Fruit fly (Drosophila melanogaster) whole organism, wandering third instar larva: ENCODE data around the gene Prosbeta3.

Experiments
- Abd-B ChIP-seq: fragments of >200 bp; optimal IDR thresholded peaks from 2 replicates; lab custom pipeline; 2017; ENCODE audit warnings: missing biosample characterization, missing genetic modification characterization
- CG32264 ChIP-seq: fragments of 200-800 bp; sonication (Bioruptor generic); optimal IDR thresholded peaks from 2 replicates; lab custom pipeline; 2016; ENCODE audit warnings: missing biosample characterization, missing genetic modification characterization
- CG9705 ChIP-seq: fragments of 200-800 bp; sonication (Bioruptor generic); optimal IDR thresholded peaks from 2 replicates; lab custom pipeline; 2018; ENCODE audit warnings: missing biosample characterization, mild to moderate bottlenecking, missing genetic modification characterization
- CrebA ChIP-seq: fragments of 200-800 bp; sonication (Bioruptor generic); optimal IDR thresholded peaks from 2 replicates; lab custom pipeline; 2016; ENCODE audit warnings: missing biosample characterization, mild to moderate bottlenecking, missing genetic modification characterization, borderline replicate concordance
- Dfd ChIP-seq: fragments of >200 bp; optimal IDR thresholded peaks from 2 replicates; lab custom pipeline; 2017; ENCODE audit warnings: missing biosample characterization, missing genetic modification characterization
- Dif ChIP-seq: fragments of 200-275, 200-300 bp; sonication (Bioruptor generic); optimal IDR thresholded peaks from 2 replicates; lab custom pipeline; 2018; ENCODE audit warnings: missing biosample characterization, missing genetic modification characterization; ENCODE audit not compliant: partially characterized antibody
- GATAd ChIP-seq: sonication (Bioruptor generic); optimal IDR thresholded peaks from 2 replicates; lab custom pipeline; 2016; ENCODE audit warnings: missing biosample characterization, missing genetic modification characterization
- HLH106 ChIP-seq: fragments of 200-800 bp; optimal IDR thresholded peaks from 3 replicates; lab custom pipeline; 2019; ENCODE audit warnings: missing biosample characterization, mild to moderate bottlenecking, missing genetic modification characterization, moderate library complexity
- Hnf4 ChIP-seq: fragments of 200-800 bp; sonication (Bioruptor generic); optimal IDR thresholded peaks from 2 replicates; lab custom pipeline; 2016; ENCODE audit warnings: missing biosample characterization, mild to moderate bottlenecking, missing genetic modification characterization
- Hr78 ChIP-seq: fragments of >200 bp; optimal IDR thresholded peaks from 2 replicates; lab custom pipeline; 2017; ENCODE audit warnings: missing biosample characterization, missing genetic modification characterization
- Hr83 ChIP-seq: fragments of 200-300 bp; sonication (Bioruptor generic); optimal IDR thresholded peaks from 2 replicates; lab custom pipeline; 2016; ENCODE audit warnings: missing biosample characterization, mild to moderate bottlenecking, missing genetic modification characterization, moderate library complexity; ENCODE audit not compliant: poor library complexity, severe bottlenecking
- Jra ChIP-seq: sonication (Bioruptor generic); optimal IDR thresholded peaks from 2 replicates; lab custom pipeline; 2016; ENCODE audit warnings: missing biosample characterization, missing genetic modification characterization
- Mio ChIP-seq: sonication (Bioruptor generic); optimal IDR thresholded peaks from 2 replicates; lab custom pipeline; 2016; ENCODE audit warnings: missing biosample characterization, missing genetic modification characterization
- Myc ChIP-seq: fragments of >200 bp; optimal IDR thresholded peaks from 2 replicates; lab custom pipeline; 2017
- N ChIP-seq: fragments of >200 bp; optimal IDR thresholded peaks from 2 replicates; lab custom pipeline; 2018; ENCODE audit warnings: missing biosample characterization, missing external identifiers, missing genetic modification characterization
- OdsH ChIP-seq: fragments of 200-800 bp; sonication (Bioruptor generic); optimal IDR thresholded peaks from 2 replicates; lab custom pipeline; 2016; ENCODE audit warnings: missing biosample characterization, mild to moderate bottlenecking, missing genetic modification characterization
- Rel ChIP-seq, 2 experiments: fragments of 200-800 bp; sonication (Bioruptor generic) in 1 of 2; optimal IDR thresholded peaks; 2 replicates in 1 of 2; 3 replicates in 1 of 2; lab custom pipeline; 2016 to 2019; ENCODE audit warnings: mild to moderate bottlenecking in 2 of 2, missing biosample characterization in 2 of 2, missing genetic modification characterization in 2 of 2, moderate library complexity in 1 of 2
- Sp1 ChIP-seq: fragments of 200-800 bp; sonication (Bioruptor generic); optimal IDR thresholded peaks from 3 replicates; lab custom pipeline; 2019; ENCODE audit warnings: missing biosample characterization, mild to moderate bottlenecking, missing genetic modification characterization, moderate library complexity
- Vsx2 ChIP-seq: fragments of 200-300, 225-300 bp; sonication (Bioruptor generic); optimal IDR thresholded peaks from 2 replicates; lab custom pipeline; 2018; ENCODE audit warnings: missing biosample characterization, missing genetic modification characterization; ENCODE audit not compliant: partially characterized antibody
- br ChIP-seq: fragments of 200-800 bp; sonication (Bioruptor generic); optimal IDR thresholded peaks from 2 replicates; lab custom pipeline; 2016; ENCODE audit warnings: missing biosample characterization, missing genetic modification characterization
- brk ChIP-seq: fragments of 200-800 bp; sonication (Bioruptor generic); optimal IDR thresholded peaks from 2 replicates; lab custom pipeline; 2016; ENCODE audit warnings: missing biosample characterization, mild to moderate bottlenecking, missing genetic modification characterization
- dl ChIP-seq, 2 experiments: fragments of 175-275, 200-275 bp in 1 of 2; fragments of 200-275 bp in 1 of 2; sonication (Bioruptor generic); optimal IDR thresholded peaks; lab custom pipeline; 2018; ENCODE audit warnings: mild to moderate bottlenecking in 2 of 2, missing biosample characterization in 2 of 2, missing genetic modification characterization in 2 of 2, moderate library complexity in 2 of 2; ENCODE audit not compliant: partially characterized antibody in 2 of 2, insufficient read depth in 1 of 2
- dmrt93B ChIP-seq: fragments of 200-800 bp; sonication (Bioruptor generic); optimal IDR thresholded peaks from 2 replicates; lab custom pipeline; 2018; ENCODE audit warnings: missing biosample characterization, mild to moderate bottlenecking, missing genetic modification characterization
- dsf ChIP-seq: sonication (Bioruptor generic); optimal IDR thresholded peaks from 2 replicates; lab custom pipeline; 2016; ENCODE audit warnings: missing biosample characterization, missing genetic modification characterization, borderline replicate concordance
- ey ChIP-seq: fragments of 200-800 bp; sonication (Bioruptor generic); optimal IDR thresholded peaks from 2 replicates; lab custom pipeline; 2016; ENCODE audit warnings: missing biosample characterization, missing genetic modification characterization
- foxo ChIP-seq, 2 experiments: fragments of 200-800 bp; sonication (Bioruptor generic); optimal IDR thresholded peaks; 2 replicates in 1 of 2; 3 replicates in 1 of 2; lab custom pipeline; 2016 to 2017; ENCODE audit warnings: missing biosample characterization in 2 of 2, missing genetic modification characterization in 2 of 2
- fru ChIP-seq: fragments of 200-800 bp; sonication (Bioruptor generic); optimal IDR thresholded peaks from 3 replicates; lab custom pipeline; 2016; ENCODE audit warnings: missing biosample characterization, mild to moderate bottlenecking, missing genetic modification characterization
- h ChIP-seq: fragments of 200-800 bp; sonication (Bioruptor generic); optimal IDR thresholded peaks from 3 replicates; lab custom pipeline; 2016; ENCODE audit warnings: missing biosample characterization, mild to moderate bottlenecking, missing genetic modification characterization
- jim ChIP-seq: fragments of 175-275, 200-325 bp; sonication (Bioruptor generic); optimal IDR thresholded peaks from 2 replicates; lab custom pipeline; 2016; ENCODE audit warnings: missing biosample characterization, mild to moderate bottlenecking, missing genetic modification characterization
- lola ChIP-seq: fragments of >200 bp; optimal IDR thresholded peaks from 2 replicates; lab custom pipeline; 2017; ENCODE audit warnings: missing biosample characterization, missing genetic modification characterization
- pan ChIP-seq: fragments of >200 bp; optimal IDR thresholded peaks from 2 replicates; lab custom pipeline; 2017
- psq ChIP-seq: fragments of 200-800 bp; sonication (Bioruptor generic); optimal IDR thresholded peaks from 3 replicates; lab custom pipeline; 2017; ENCODE audit warnings: missing biosample characterization, mild to moderate bottlenecking, missing genetic modification characterization, moderate library complexity
- rgr ChIP-seq: fragments of 200-800 bp; sonication (Bioruptor generic); optimal IDR thresholded peaks from 3 replicates; lab custom pipeline; 2016; ENCODE audit warnings: missing biosample characterization, mild to moderate bottlenecking, missing genetic modification characterization
- sage ChIP-seq: fragments of 200-800 bp; sonication (Bioruptor generic); optimal IDR thresholded peaks from 2 replicates; lab custom pipeline; 2016; ENCODE audit warnings: missing biosample characterization, mild to moderate bottlenecking, missing genetic modification characterization
- sv ChIP-seq: fragments of 200-800 bp; sonication (Bioruptor generic); optimal IDR thresholded peaks from 3 replicates; lab custom pipeline; 2016; ENCODE audit warnings: missing biosample characterization, missing genetic modification characterization
- tai ChIP-seq: sonication (Bioruptor generic); optimal IDR thresholded peaks from 2 replicates; lab custom pipeline; 2016; ENCODE audit warnings: missing biosample characterization, missing genetic modification characterization
- usp ChIP-seq: fragments of >200 bp; optimal IDR thresholded peaks from 2 replicates; lab custom pipeline; 2017; ENCODE audit warnings: missing biosample characterization, missing genetic modification characterization
- woc ChIP-seq: sonication (Bioruptor generic); optimal IDR thresholded peaks from 2 replicates; lab custom pipeline; 2016; ENCODE audit warnings: missing biosample characterization, mild to moderate bottlenecking, missing genetic modification characterization

The Prosbeta3 gene

dm6 chr3R:9053021-9053420, 47.0 kb upstream of the Prosbeta3 start:
- TF ChIP-seq psq (GFP tag; lab: Kevin White, UChicago) (peak; percentile 69), GATAd (no peak), dsf (GFP tag; lab: Kevin White, UChicago) (no peak), pan (no peak), sv (GFP tag; lab: Kevin White, UChicago) (peak; percentile 37), Abd-B (no peak), brk (GFP tag; lab: Kevin White, UChicago) (no peak), fru (GFP tag; lab: Kevin White, UChicago) (peak; percentile 87), foxo (GFP tag; optimal IDR thresholded peaks at IDR 0.05; lab: Kevin White, UChicago) (peak; percentile 10 to 77), tai (GFP tag; lab: Kevin White, UChicago) (no peak), CrebA (GFP tag; lab: Kevin White, UChicago) (no peak), woc (GFP tag; lab: Kevin White, UChicago) (peak; percentile 71), Jra (GFP tag; lab: Kevin White, UChicago) (peak; percentile 82), Sp1 (GFP tag; lab: Kevin White, UChicago) (peak; percentile 72), Mio (GFP tag; lab: Kevin White, UChicago) (no peak), OdsH (GFP tag; lab: Kevin White, UChicago) (peak; percentile 65), dmrt93B (GFP tag; lab: Kevin White, UChicago) (no peak), Hr78 (no peak), usp (GFP tag; lab: Kevin White, UChicago) (no peak), h (GFP tag; lab: Kevin White, UChicago) (peak; percentile 96), ey (GFP tag; lab: Kevin White, UChicago) (peak; percentile 70), CG9705 (GFP tag; lab: Kevin White, UChicago) (no peak), Vsx2 (no peak), rgr (peak; percentile 79), sage (no peak), Dif (GFP tag; lab: Kevin White, UChicago) (peak; percentile 95), lola (GFP tag; lab: Kevin White, UChicago) (no peak), CG32264 (GFP tag; lab: Kevin White, UChicago) (no peak), HLH106 (tag; lab: Kevin White, UChicago) (peak; percentile 56), br (GFP tag; lab: Kevin White, UChicago) (peak; percentile 75), jim (GFP tag; lab: Kevin White, UChicago) (peak; percentile 81), Hnf4 (peak; percentile 67), Hr83 (peak; percentile 85), Dfd (GFP tag; lab: Kevin White, UChicago) (no peak), Myc (peak; percentile 59), Rel (GFP tag; optimal IDR thresholded peaks at IDR 0.05; lab: Kevin White, UChicago) (no peak), Rel (tag; optimal IDR thresholded peaks at IDR 0.05; lab: Kevin White, UChicago) (no peak), N (GFP tag; lab: Kevin White, UChicago) (no peak), dl (GFP tag; optimal IDR thresholded peaks at IDR 0.05; lab: Kevin White, UChicago; ENCODE audit: insufficient read depth in 1 of 2, partially characterized antibody in 2 of 2) (peak; percentile 53 to 90)

DNA sequence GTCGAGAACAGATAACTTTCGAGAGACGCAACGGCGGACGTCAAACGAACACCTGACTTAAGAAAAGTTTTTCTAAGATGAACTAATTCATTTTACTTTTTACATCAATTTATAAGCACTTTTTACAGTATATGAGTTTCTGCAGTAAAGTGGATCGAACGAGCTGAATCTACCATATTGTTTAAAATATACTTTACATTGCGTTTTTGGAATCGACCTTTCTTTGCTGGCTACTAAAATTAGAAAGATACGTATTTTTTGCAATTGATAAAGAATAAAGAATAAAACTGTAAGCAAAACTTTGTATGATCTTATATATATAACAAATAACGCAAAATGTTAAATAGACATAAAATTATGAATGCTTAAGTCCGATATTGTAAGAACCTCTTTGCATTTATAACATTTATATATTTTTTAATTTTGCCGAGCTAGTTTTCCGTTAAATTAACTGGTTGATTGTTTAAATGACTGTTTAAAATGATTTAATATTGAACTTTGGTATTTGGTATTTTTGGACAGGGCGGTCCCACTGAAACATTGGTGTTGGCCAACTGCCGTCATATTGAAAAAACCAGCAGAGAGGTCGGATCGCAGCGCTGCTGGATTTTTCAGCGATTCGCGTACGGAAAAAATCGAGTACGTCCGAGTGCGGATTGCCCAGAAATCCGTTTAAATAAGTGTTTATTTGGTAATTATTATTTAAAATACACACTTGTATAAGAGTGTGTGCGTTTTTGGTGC, 46.1 kb upstream of the Prosbeta3 start, which contains the start of gene Kdm2:
TSS of gene Kdm2 (plus strand) at position 559 of the 744 bp plus-strand sequence.
- TF ChIP-seq rgr: peak; percentile 42
- no peak for TF ChIP-seq OdsH (GFP tag; lab: Kevin White, UChicago)
- peak; percentile 38 for TF ChIP-seq Sp1 (GFP tag; lab: Kevin White, UChicago)
- TF ChIP-seq dmrt93B (GFP tag; lab: Kevin White, UChicago): no peak
- TF ChIP-seq usp (GFP tag; lab: Kevin White, UChicago): no peak
- TF ChIP-seq Rel (GFP tag; optimal IDR thresholded peaks at IDR 0.05; lab: Kevin White, UChicago): no peak
- no peak for TF ChIP-seq Rel (tag; optimal IDR thresholded peaks at IDR 0.05; lab: Kevin White, UChicago)
- no peak for TF ChIP-seq N (GFP tag; lab: Kevin White, UChicago)
- no peak for TF ChIP-seq Myc
- no peak for TF ChIP-seq dsf (GFP tag; lab: Kevin White, UChicago)
- TF ChIP-seq CG32264 (GFP tag; lab: Kevin White, UChicago): no peak
- no peak for TF ChIP-seq CG9705 (GFP tag; lab: Kevin White, UChicago)
- TF ChIP-seq woc (GFP tag; lab: Kevin White, UChicago): no peak
- no peak for TF ChIP-seq pan
- no peak for TF ChIP-seq psq (GFP tag; lab: Kevin White, UChicago)
- no peak for TF ChIP-seq Hr78
- TF ChIP-seq Mio (GFP tag; lab: Kevin White, UChicago): no peak
- no peak for TF ChIP-seq lola (GFP tag; lab: Kevin White, UChicago)
- no peak for TF ChIP-seq CrebA (GFP tag; lab: Kevin White, UChicago)
- TF ChIP-seq brk (GFP tag; lab: Kevin White, UChicago): peak; percentile 14
- no peak for TF ChIP-seq Hr83
- TF ChIP-seq Dif (GFP tag; lab: Kevin White, UChicago): peak; percentile 62
- TF ChIP-seq Hnf4: peak; percentile 17
- no peak for TF ChIP-seq Jra (GFP tag; lab: Kevin White, UChicago)
- no peak for TF ChIP-seq h (GFP tag; lab: Kevin White, UChicago)
- TF ChIP-seq fru (GFP tag; lab: Kevin White, UChicago): no peak
- no peak for TF ChIP-seq sage
- TF ChIP-seq GATAd: no peak
- no peak for TF ChIP-seq Dfd (GFP tag; lab: Kevin White, UChicago)
- TF ChIP-seq HLH106 (tag; lab: Kevin White, UChicago): no peak
- no peak for TF ChIP-seq Vsx2
- TF ChIP-seq sv (GFP tag; lab: Kevin White, UChicago): no peak
- peak in 1 of 2 experiments; percentile 1 for TF ChIP-seq dl (GFP tag; optimal IDR thresholded peaks at IDR 0.05; lab: Kevin White, UChicago; ENCODE audit: insufficient read depth in 1 of 2, partially characterized antibody in 2 of 2)
- TF ChIP-seq foxo (GFP tag; optimal IDR thresholded peaks at IDR 0.05; lab: Kevin White, UChicago): no peak
- TF ChIP-seq br (GFP tag; lab: Kevin White, UChicago): no peak
- no peak for TF ChIP-seq jim (GFP tag; lab: Kevin White, UChicago)
- no peak for TF ChIP-seq tai (GFP tag; lab: Kevin White, UChicago)
- no peak for TF ChIP-seq ey (GFP tag; lab: Kevin White, UChicago)
- no peak for TF ChIP-seq Abd-B
- TF ChIP-seq, all 38 proteins: peak for 6
